Fruit fly (Drosophila melanogaster) whole organism, embryonic: ENCODE measurements around the gene Rim2.

Experiments
- CG31388 ChIP-seq: fragments of 200-800 bp; sonication (Bioruptor generic); optimal IDR thresholded peaks from 2 replicates; lab custom pipeline; 2016; ENCODE audit warnings: missing biosample characterization, missing genetic modification characterization
- CG8388 ChIP-seq: fragments of 200-800 bp; sonication (Bioruptor generic); optimal IDR thresholded peaks from 2 replicates; lab custom pipeline; 2019; ENCODE audit warnings: missing biosample characterization, mild to moderate bottlenecking, missing genetic modification characterization, moderate library complexity
- Hmr ChIP-seq: fragments of 200-800 bp; sonication (Bioruptor generic); optimal IDR thresholded peaks from 3 replicates; lab custom pipeline; 2017; ENCODE audit warnings: mild to moderate bottlenecking, missing biosample characterization, missing genetic modification reagents, missing genetic modification characterization
- Vsx1 ChIP-seq: fragments of 200-800 bp; sonication (Bioruptor generic); optimal IDR thresholded peaks from 2 replicates; lab custom pipeline; 2017; ENCODE audit warnings: missing biosample characterization, mild to moderate bottlenecking, missing genetic modification characterization, missing genetic modification reagents
- dysf ChIP-seq: fragments of 200-800 bp; sonication (Bioruptor generic); IDR thresholded peaks from 3 replicates; pipeline ENCODE4 v1.3.6; 2022; ENCODE audit warnings: missing biosample characterization, missing genetic modification characterization
- ewg ChIP-seq: fragments of 200-800 bp; sonication (Bioruptor generic); optimal IDR thresholded peaks from 3 replicates; lab custom pipeline; 2017; ENCODE audit warnings: mild to moderate bottlenecking, missing biosample characterization, missing genetic modification reagents, missing genetic modification characterization

DNA sequence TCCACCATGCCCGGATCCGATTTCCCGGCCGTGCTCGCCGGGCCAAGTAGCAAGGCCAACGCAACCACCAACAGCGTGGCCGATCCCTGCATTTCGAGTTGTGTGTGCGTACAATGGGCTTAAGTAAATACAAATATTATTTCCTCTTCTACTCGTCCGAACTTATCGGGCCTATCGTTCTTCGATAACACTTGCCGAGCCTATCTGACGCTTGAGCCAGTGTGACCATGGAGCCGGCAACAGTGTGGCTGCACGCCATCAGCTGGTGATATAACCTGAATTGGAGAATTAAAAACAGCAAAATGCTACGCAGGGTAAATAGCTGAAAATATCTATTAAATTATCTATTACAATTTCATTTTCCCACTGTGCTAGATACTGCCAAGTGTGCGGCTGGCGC, 14.0 kb downstream of the Rim2 start, which contains the start of the genes CG17660 and mRpL48:
- TF ChIP-seq CG31388 (GFP tag; lab: Kevin White, UChicago), result no peak
- TF ChIP-seq ewg (GFP tag; lab: Kevin White, UChicago), result peak; percentile 7
- TF ChIP-seq Vsx1, result no peak
- no peak for TF ChIP-seq CG8388 (GFP tag; lab: Kevin White, UChicago)
- TF ChIP-seq Hmr, result peak; percentile 43
- TF ChIP-seq dysf, result no peak
